Fruit fly (Drosophila melanogaster) Kc167 (cell line): ENCODE data around the gene NetA.

Experiments
- Myc ChIP-seq: fragments of >200 bp; optimal IDR thresholded peaks from 2 replicates; lab custom pipeline; 2017; ENCODE audit warnings: missing external identifiers
- Sin3A ChIP-seq: fragments of >200 bp; optimal IDR thresholded peaks from 2 replicates; lab custom pipeline; 2018; ENCODE audit warnings: missing external identifiers
- h ChIP-seq: fragments of >200 bp; optimal IDR thresholded peaks from 3 replicates; lab custom pipeline; 2018; ENCODE audit warnings: missing external identifiers
- insv ChIP-seq: fragments of >200 bp; optimal IDR thresholded peaks from 3 replicates; lab custom pipeline; 2018; ENCODE audit warnings: missing external identifiers
- psq ChIP-seq: fragments of >200 bp; optimal IDR thresholded peaks from 2 replicates; lab custom pipeline; 2017; ENCODE audit warnings: missing external identifiers
- ttk ChIP-seq: sonication (Bioruptor generic); optimal IDR thresholded peaks from 2 replicates; lab custom pipeline; 2017; ENCODE audit warnings: missing external identifiers

Gene NetA

dm6 chrX:14653691-14654090 lies at the start of gene NetA:
Gene NetA, minus strand, starts transcription at chrX:14653928.
- TF ChIP-seq h (lab: Kevin White, UChicago) (no peak), Sin3A (lab: Kevin White, UChicago) (no peak), Myc (no peak), ttk (no peak), psq (no peak), insv (lab: Kevin White, UChicago) (no peak)

DNA sequence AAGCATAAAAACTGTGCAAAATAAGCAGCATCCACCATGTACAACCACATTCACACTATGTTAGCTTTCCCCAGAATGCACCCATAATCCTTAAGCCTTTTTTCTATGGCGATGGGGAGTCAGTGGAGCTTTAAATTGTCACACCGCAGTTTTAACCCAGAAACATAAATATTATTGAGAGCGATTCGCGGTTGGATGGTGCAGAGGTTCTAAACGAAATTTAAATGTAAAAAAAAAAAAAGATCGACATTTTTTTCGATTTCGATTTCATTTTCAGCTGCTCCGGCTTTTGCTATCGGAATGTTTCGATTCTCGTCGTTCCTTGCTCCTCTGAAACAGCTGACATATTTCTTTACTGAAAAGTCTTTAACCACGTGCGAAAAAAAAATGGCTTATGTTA lies 48.3 kb upstream of the NetA start, which contains the start of gene CG43088:
TSS of gene CG43088 (plus strand) at position 301 of the 400 bp plus-strand sequence.
- TF ChIP-seq insv (lab: Kevin White, UChicago) (no peak), ttk (no peak), Sin3A (lab: Kevin White, UChicago) (no peak), Myc (no peak), h (lab: Kevin White, UChicago) (no peak), psq (no peak)

DNA sequence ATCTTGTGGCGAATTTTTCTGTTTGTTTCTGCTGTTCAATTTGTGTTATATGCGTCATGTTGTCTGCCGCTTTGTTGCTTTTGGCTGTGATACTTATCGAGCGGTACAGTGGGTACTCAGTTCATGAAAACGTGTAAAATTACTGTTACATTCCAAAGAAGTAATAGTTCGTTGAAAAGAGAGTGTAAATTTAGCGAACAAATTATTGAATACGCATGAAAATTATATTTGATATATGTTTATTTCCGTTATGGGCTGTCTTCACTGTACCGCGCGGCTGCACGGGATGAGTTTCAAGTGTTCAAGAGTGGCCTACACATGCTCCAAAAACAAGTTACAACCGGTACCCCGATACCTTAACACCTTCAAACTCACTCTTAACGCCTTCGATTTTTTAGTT lies 35.4 kb upstream of the NetA start:
- no peak for TF ChIP-seq ttk
- TF ChIP-seq insv (lab: Kevin White, UChicago): no peak
- TF ChIP-seq psq: no peak
- TF ChIP-seq h (lab: Kevin White, UChicago): no peak
- no peak for TF ChIP-seq Myc
- TF ChIP-seq Sin3A (lab: Kevin White, UChicago): no peak

DNA sequence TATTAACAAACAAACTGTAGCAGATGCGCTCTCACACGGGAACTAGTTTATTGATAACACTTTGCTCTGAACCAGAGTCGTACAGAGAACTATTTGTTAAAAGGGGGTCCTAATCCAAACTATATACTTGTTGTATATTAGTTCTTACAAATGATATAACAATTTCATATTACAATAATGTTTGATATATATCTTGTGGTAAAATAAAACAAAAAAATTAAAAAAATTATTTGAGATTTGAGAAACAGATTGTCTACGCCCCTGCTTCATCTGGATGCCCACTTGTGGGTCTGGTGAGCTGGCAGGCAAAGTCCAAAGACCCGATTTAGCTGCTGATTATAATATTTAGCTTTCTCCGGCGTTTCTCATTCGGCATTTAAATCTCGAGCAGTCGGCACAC lies 25.5 kb upstream of the NetA start, which contains the start of gene CG5321:
TSS of gene CG5321 (plus strand) at position 380 of the 400 bp plus-strand sequence.
- TF ChIP-seq Myc (no peak), psq (no peak), insv (lab: Kevin White, UChicago) (no peak), ttk (no peak), Sin3A (lab: Kevin White, UChicago) (no peak), h (lab: Kevin White, UChicago) (no peak)

DNA sequence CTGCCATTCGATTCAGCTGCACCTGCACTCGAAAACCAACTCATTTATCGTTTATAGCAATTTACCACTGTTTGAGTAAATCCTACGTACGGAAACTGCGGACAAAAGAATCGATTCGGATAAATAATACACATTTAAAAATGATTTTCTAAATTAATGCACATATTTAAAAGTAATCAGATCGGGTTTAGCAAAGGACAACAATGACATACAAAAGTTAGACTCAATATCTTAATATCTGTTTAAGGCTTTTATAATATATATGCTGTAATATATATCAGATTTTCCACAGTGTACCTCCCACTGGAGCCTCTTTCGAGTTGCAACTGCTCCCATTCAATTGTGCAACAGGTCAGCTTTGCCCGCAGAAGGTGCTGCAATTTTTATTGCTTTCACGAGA lies 24.4 kb upstream of the NetA start:
- TF ChIP-seq psq (no peak), Sin3A (lab: Kevin White, UChicago) (no peak), insv (lab: Kevin White, UChicago) (no peak), ttk (no peak), Myc (no peak), h (lab: Kevin White, UChicago) (no peak)

DNA sequence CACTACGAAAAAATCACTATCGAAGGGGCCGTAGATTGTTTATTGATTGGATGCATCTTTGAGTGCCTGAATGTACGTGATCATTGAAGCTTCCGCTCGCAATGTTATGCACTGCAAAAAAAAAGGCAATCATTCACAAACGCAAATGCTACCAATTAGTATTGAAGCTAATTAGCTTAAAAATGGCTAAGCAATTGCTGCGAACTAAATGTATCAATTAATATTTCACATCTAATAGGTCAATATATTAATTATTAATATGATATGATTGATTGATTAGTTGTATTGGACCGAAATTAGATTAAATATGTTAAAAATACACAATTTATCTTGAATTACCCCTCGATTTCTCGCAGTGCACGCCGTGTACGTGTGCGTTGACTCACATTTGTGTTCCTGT lies 15.5 kb upstream of the NetA start:
- TF ChIP-seq insv (lab: Kevin White, UChicago) (no peak), h (lab: Kevin White, UChicago) (no peak), Sin3A (lab: Kevin White, UChicago) (no peak), ttk (no peak), psq (no peak), Myc (no peak)

dm6 chrX:14649742-14650141 lies 4.0 kb downstream of the NetA start:
- no peak for TF ChIP-seq insv (lab: Kevin White, UChicago)
- TF ChIP-seq psq: no peak
- no peak for TF ChIP-seq Sin3A (lab: Kevin White, UChicago)
- TF ChIP-seq Myc: no peak
- TF ChIP-seq h (lab: Kevin White, UChicago): no peak
- TF ChIP-seq ttk: no peak

- TF ChIP-seq ttk (no peak), h (lab: Kevin White, UChicago) (no peak), Myc (no peak), psq (no peak), Sin3A (lab: Kevin White, UChicago) (no peak), insv (lab: Kevin White, UChicago) (no peak)
Observed at dm6 chrX:14634696-14635095, 19.0 kb downstream of the NetA start.

dm6 chrX:14634224-14634623 lies 19.5 kb downstream of the NetA start:
- TF ChIP-seq ttk (no peak), h (lab: Kevin White, UChicago) (no peak)

DNA sequence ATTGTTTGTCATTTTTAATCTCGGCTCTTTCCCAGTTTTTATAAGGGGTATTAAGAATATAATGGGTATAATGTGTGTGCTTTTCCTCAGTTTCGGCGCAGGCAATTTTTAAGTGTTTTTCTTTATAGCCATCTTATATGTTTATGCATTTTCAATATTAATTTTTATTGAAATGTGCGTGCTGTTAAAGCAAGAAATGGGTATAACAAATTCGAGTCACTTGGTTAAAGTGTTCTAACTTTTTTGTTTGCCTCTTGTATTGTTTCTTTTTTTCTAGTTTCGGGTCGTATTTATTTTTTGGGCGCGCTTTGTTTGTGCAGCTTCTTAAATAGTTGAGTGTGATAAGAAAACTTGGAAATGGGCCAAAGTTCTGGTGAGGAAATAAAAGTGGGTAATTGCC lies 20.6 kb downstream of the NetA start:
- TF ChIP-seq Myc (no peak), psq (no peak), h (lab: Kevin White, UChicago) (no peak)

- TF ChIP-seq psq (no peak), h (lab: Kevin White, UChicago) (no peak), insv (lab: Kevin White, UChicago) (no peak), Myc (no peak), ttk (no peak), Sin3A (lab: Kevin White, UChicago) (no peak)
Observed at dm6 chrX:14629411-14629810, 24.3 kb downstream of the NetA start.

DNA sequence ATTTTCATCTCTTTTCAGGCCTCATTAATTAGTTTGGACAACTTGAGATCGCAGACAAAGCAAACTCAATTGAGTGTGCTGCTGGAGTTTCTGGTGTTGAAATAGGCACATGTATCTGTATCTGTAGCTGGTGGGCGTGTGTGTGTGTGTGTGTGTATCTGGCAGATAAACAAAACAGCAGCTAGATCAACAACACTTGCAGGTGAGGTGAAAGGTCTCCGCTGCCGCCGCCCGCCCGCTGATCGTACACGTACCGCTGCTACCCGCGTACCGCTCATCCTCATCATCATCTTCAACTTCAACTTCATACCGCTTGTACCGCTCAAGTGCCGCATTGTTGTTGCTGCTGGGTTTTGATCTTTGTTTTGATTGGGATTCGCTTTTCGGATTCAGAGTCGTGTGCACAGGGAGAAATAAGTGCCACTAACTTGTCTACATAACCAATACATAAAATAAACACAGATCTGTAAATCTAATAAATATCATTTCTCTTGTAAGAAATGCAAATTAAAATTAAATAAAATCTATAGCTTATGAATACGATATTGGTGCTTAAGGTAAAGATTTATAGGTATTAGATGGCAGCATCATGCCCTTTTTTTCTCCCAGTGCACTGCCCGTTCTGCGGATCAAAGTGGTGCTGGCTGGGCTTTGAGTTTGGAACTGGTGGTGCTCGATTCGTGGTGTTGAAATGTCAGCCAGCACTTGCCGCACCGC lies 26.5 kb downstream of the NetA start:
- TF ChIP-seq Sin3A (lab: Kevin White, UChicago) (no peak), ttk (no peak)

DNA sequence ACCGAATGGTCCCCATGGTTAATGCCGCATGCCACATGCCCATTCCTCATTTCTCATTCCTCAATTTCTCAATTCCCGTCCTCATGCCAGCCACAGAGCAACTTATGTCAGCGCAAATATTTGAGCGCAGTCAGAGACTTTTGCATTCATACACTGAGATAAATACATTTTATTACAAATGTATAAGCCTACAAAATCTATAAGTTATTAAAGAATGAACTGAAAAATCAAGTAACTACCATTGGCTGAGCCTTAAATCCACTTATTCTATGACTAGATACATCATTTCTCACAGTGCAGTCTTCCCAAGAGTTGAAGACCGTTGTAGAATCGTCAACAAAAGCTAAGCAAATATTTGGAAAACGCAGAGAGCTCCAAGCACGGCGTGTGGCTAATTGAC lies 31.5 kb downstream of the NetA start:
- TF ChIP-seq Myc (no peak), psq (no peak), ttk (no peak), insv (lab: Kevin White, UChicago) (no peak), Sin3A (lab: Kevin White, UChicago) (no peak), h (lab: Kevin White, UChicago) (no peak)

- TF ChIP-seq psq (no peak), insv (lab: Kevin White, UChicago) (no peak), Sin3A (lab: Kevin White, UChicago) (no peak), h (lab: Kevin White, UChicago) (no peak), ttk (no peak), Myc (no peak)
Observed at dm6 chrX:14621464-14621863, 32.3 kb downstream of the NetA start.
